Fruit fly (Drosophila melanogaster) Kc167 (cell line): Measurements from ENCODE around the gene CG34041.

Source experiments
- Myc ChIP-seq: fragments of >200 bp; optimal IDR thresholded peaks from 2 replicates; lab custom pipeline; 2017; ENCODE audit warnings: missing external identifiers
- Sin3A ChIP-seq: fragments of >200 bp; optimal IDR thresholded peaks from 2 replicates; lab custom pipeline; 2018; ENCODE audit warnings: missing external identifiers
- h ChIP-seq: fragments of >200 bp; optimal IDR thresholded peaks from 3 replicates; lab custom pipeline; 2018; ENCODE audit warnings: missing external identifiers
- insv ChIP-seq: fragments of >200 bp; optimal IDR thresholded peaks from 3 replicates; lab custom pipeline; 2018; ENCODE audit warnings: missing external identifiers
- psq ChIP-seq: fragments of >200 bp; optimal IDR thresholded peaks from 2 replicates; lab custom pipeline; 2017; ENCODE audit warnings: missing external identifiers
- ttk ChIP-seq: sonication (Bioruptor generic); optimal IDR thresholded peaks from 2 replicates; lab custom pipeline; 2017; ENCODE audit warnings: missing external identifiers

- TF ChIP-seq psq (lab: Kevin White, UChicago) (no peak), Sin3A (no peak), h (lab: Kevin White, UChicago) (no peak), ttk (lab: Kevin White, UChicago) (no peak), Myc (lab: Kevin White, UChicago) (no peak), insv (lab: Kevin White, UChicago) (no peak)
These were observed 48.5 kb upstream of the CG34041 start, which contains the start of the genes CG2224 and CDase for dm6 chr3R:30459066-30459935.
